Fruit fly (Drosophila melanogaster) whole organism, prepupa: ENCODE data around the gene gpp.
A peak's percentile ranks its signal among the peaks of the same experiment; 100 is the strongest.

Experiments used
- Blimp-1 ChIP-seq: fragments of 200-800 bp; sonication (Bioruptor generic); optimal IDR thresholded peaks from 3 replicates; lab custom pipeline; 2017; ENCODE audit warnings: missing biosample characterization, missing genetic modification characterization, mild to moderate bottlenecking, moderate library complexity, missing genetic modification reagents
- CG11294 ChIP-seq: fragments of 200-800 bp; sonication (Bioruptor generic); IDR thresholded peaks from 2 replicates; pipeline ENCODE4 v1.3.6; 2022; ENCODE audit warnings: missing biosample characterization, missing genetic modification characterization
- CG11762 ChIP-seq: fragments of 200-800 bp; sonication (Bioruptor generic); optimal IDR thresholded peaks from 3 replicates; lab custom pipeline; 2016; ENCODE audit warnings: missing biosample characterization, missing genetic modification characterization; ENCODE audit not compliant: insufficient read depth
- CG11902 ChIP-seq: fragments of 200-800 bp; sonication (Bioruptor generic); optimal IDR thresholded peaks from 3 replicates; lab custom pipeline; 2016; ENCODE audit warnings: missing biosample characterization, missing genetic modification characterization
- CG15336 ChIP-seq: fragments of 200-800 bp; sonication (Bioruptor generic); IDR thresholded peaks from 2 replicates; pipeline ENCODE4 v1.3.6; 2022; ENCODE audit warnings: missing biosample characterization, missing genetic modification characterization
- CG16779 ChIP-seq: fragments of 200-800 bp; sonication (Bioruptor generic); optimal IDR thresholded peaks from 3 replicates; lab custom pipeline; 2017; ENCODE audit warnings: missing biosample characterization, mild to moderate bottlenecking, missing genetic modification characterization
- CG3032 ChIP-seq: fragments of 200-800 bp; optimal IDR thresholded peaks from 2 replicates; lab custom pipeline; 2019; ENCODE audit warnings: missing biosample characterization, mild to moderate bottlenecking, missing genetic modification characterization, moderate library complexity
- CG32006 ChIP-seq: fragments of 200-800 bp; sonication (Bioruptor generic); optimal IDR thresholded peaks from 3 replicates; lab custom pipeline; 2017; ENCODE audit warnings: missing biosample characterization, mild to moderate bottlenecking, missing genetic modification characterization
- CG3919 ChIP-seq: fragments of 200-800 bp; sonication (Bioruptor generic); optimal IDR thresholded peaks from 3 replicates; lab custom pipeline; 2016; ENCODE audit warnings: missing biosample characterization, missing genetic modification characterization
- CG4318 ChIP-seq: fragments of 200-800 bp; sonication (Bioruptor generic); optimal IDR thresholded peaks from 3 replicates; lab custom pipeline; 2017; ENCODE audit warnings: missing biosample characterization, mild to moderate bottlenecking, missing genetic modification characterization
- CG6163 ChIP-seq: fragments of 200-800 bp; sonication (Bioruptor generic); IDR thresholded peaks from 3 replicates; pipeline ENCODE4 v1.3.6; 2022; ENCODE audit warnings: missing biosample characterization, missing genetic modification characterization
- CG6276 ChIP-seq: fragments of 200-800 bp; sonication (Bioruptor generic); optimal IDR thresholded peaks from 2 replicates; lab custom pipeline; 2017; ENCODE audit warnings: missing biosample characterization, mild to moderate bottlenecking, missing genetic modification characterization
- CG6792 ChIP-seq: fragments of 200-800 bp; sonication (Bioruptor generic); optimal IDR thresholded peaks from 3 replicates; lab custom pipeline; 2016; ENCODE audit warnings: missing biosample characterization, missing genetic modification characterization
- CG6808 ChIP-seq: fragments of 200-800 bp; sonication (Bioruptor generic); optimal IDR thresholded peaks from 3 replicates; lab custom pipeline; 2017; ENCODE audit warnings: missing biosample characterization, missing genetic modification characterization, mild to moderate bottlenecking, moderate library complexity, missing genetic modification reagents
- CG6854 ChIP-seq: fragments of 200-800 bp; sonication (Bioruptor generic); optimal IDR thresholded peaks from 2 replicates; lab custom pipeline; 2017; ENCODE audit warnings: missing biosample characterization, mild to moderate bottlenecking, missing genetic modification characterization
- CG7368 ChIP-seq: fragments of 200-800 bp; sonication (Bioruptor generic); optimal IDR thresholded peaks from 3 replicates; lab custom pipeline; 2016; ENCODE audit warnings: missing biosample characterization, missing genetic modification characterization
- CG8632 ChIP-seq: fragments of 200-800 bp; sonication (Bioruptor generic); optimal IDR thresholded peaks from 3 replicates; lab custom pipeline; 2016; ENCODE audit warnings: missing biosample characterization, missing genetic modification characterization
- CG9139 ChIP-seq: fragments of 200-800 bp; sonication (Bioruptor generic); optimal IDR thresholded peaks from 3 replicates; lab custom pipeline; 2017; ENCODE audit warnings: missing biosample characterization, mild to moderate bottlenecking, missing genetic modification characterization
- Eip78C ChIP-seq: fragments of 200-800 bp; sonication (Bioruptor generic); peaks from one replicate; lab custom pipeline; 2016; ENCODE audit warnings: missing biosample characterization, missing genetic modification characterization
- Eip93F ChIP-seq: fragments of 200-800 bp; sonication (Bioruptor generic); optimal IDR thresholded peaks from 2 replicates; lab custom pipeline; 2016; ENCODE audit warnings: missing biosample characterization, mild to moderate bottlenecking, missing genetic modification characterization
- Ets21C ChIP-seq: fragments of 200-800 bp; sonication (Bioruptor generic); optimal IDR thresholded peaks from 3 replicates; lab custom pipeline; 2016; ENCODE audit warnings: missing biosample characterization, missing genetic modification characterization
- Ets96B ChIP-seq: fragments of 200-800 bp; optimal IDR thresholded peaks from 2 replicates; lab custom pipeline; 2019; ENCODE audit warnings: missing biosample characterization, mild to moderate bottlenecking, missing genetic modification characterization, moderate library complexity
- Gug ChIP-seq: fragments of 200-800 bp; sonication (Bioruptor generic); IDR thresholded peaks from 2 replicates; pipeline ENCODE4 v1.3.6; 2022; ENCODE audit warnings: missing biosample characterization, missing genetic modification characterization
- Hr38 ChIP-seq: sonication (Bioruptor generic); optimal IDR thresholded peaks from 2 replicates; lab custom pipeline; 2016; ENCODE audit warnings: missing biosample characterization, missing genetic modification characterization
- Hr39 ChIP-seq: fragments of 200-800 bp; sonication (Bioruptor generic); optimal IDR thresholded peaks from 2 replicates; lab custom pipeline; 2016; ENCODE audit warnings: missing biosample characterization, missing genetic modification characterization
- Hr4 ChIP-seq: fragments of 200-800 bp; sonication (Bioruptor generic); optimal IDR thresholded peaks from 3 replicates; lab custom pipeline; 2016; ENCODE audit warnings: missing biosample characterization, missing genetic modification characterization
- OdsH ChIP-seq: fragments of 200-800 bp; sonication (Bioruptor generic); optimal IDR thresholded peaks from 3 replicates; lab custom pipeline; 2016; ENCODE audit warnings: missing biosample characterization, missing genetic modification characterization
- Smox ChIP-seq: fragments of 200-800 bp; sonication (Bioruptor generic); optimal IDR thresholded peaks from 3 replicates; lab custom pipeline; 2016; ENCODE audit warnings: missing biosample characterization, missing genetic modification characterization
- Sox102F ChIP-seq: fragments of 200-800 bp; sonication (Bioruptor generic); optimal IDR thresholded peaks from 2 replicates; lab custom pipeline; 2016; ENCODE audit warnings: missing biosample characterization, mild to moderate bottlenecking, missing genetic modification characterization
- Sox14 ChIP-seq: fragments of 200-800 bp; sonication (Bioruptor generic); optimal IDR thresholded peaks from 3 replicates; lab custom pipeline; 2016; ENCODE audit warnings: missing biosample characterization, missing genetic modification characterization
- Sox15 ChIP-seq: fragments of 200-800 bp; sonication (Bioruptor generic); optimal IDR thresholded peaks from 3 replicates; lab custom pipeline; 2016; ENCODE audit warnings: missing biosample characterization, missing genetic modification characterization
- achi ChIP-seq: fragments of 200-800 bp; sonication (Bioruptor generic); optimal IDR thresholded peaks from 3 replicates; lab custom pipeline; 2016; ENCODE audit warnings: missing biosample characterization, missing genetic modification characterization
- cyc ChIP-seq: fragments of 200-800 bp; sonication (Bioruptor generic); optimal IDR thresholded peaks from 3 replicates; lab custom pipeline; 2016; ENCODE audit warnings: missing biosample characterization, missing genetic modification characterization
- dac ChIP-seq: fragments of 200-800 bp; sonication (Bioruptor generic); optimal IDR thresholded peaks from 2 replicates; lab custom pipeline; 2017; ENCODE audit warnings: missing biosample characterization, mild to moderate bottlenecking, missing genetic modification characterization
- eg ChIP-seq: fragments of 200-800 bp; sonication (Bioruptor generic); IDR thresholded peaks from 3 replicates; pipeline ENCODE4 v1.3.6; 2022; ENCODE audit warnings: missing biosample characterization, missing genetic modification characterization
- esn ChIP-seq: fragments of 200-800 bp; sonication (Bioruptor generic); optimal IDR thresholded peaks from 2 replicates; lab custom pipeline; 2016; ENCODE audit warnings: missing biosample characterization, mild to moderate bottlenecking, missing genetic modification characterization, moderate library complexity
- fd59A ChIP-seq: fragments of 200-800 bp; sonication (Bioruptor generic); optimal IDR thresholded peaks from 2 replicates; lab custom pipeline; 2017; ENCODE audit warnings: missing biosample characterization, mild to moderate bottlenecking, missing genetic modification characterization, missing genetic modification reagents
- fd85E ChIP-seq: fragments of 200-800 bp; sonication (Bioruptor generic); optimal IDR thresholded peaks from 3 replicates; lab custom pipeline; 2016; ENCODE audit warnings: missing biosample characterization, missing genetic modification characterization
- lz ChIP-seq: fragments of 200-800 bp; sonication (Bioruptor generic); optimal IDR thresholded peaks from 3 replicates; lab custom pipeline; 2016; ENCODE audit warnings: missing biosample characterization, missing genetic modification characterization
- net ChIP-seq: fragments of 200-800 bp; sonication (Bioruptor generic); optimal IDR thresholded peaks from 3 replicates; lab custom pipeline; 2016; ENCODE audit warnings: missing biosample characterization, missing genetic modification characterization
- pdm3 ChIP-seq: fragments of 200-800 bp; sonication (Bioruptor generic); optimal IDR thresholded peaks from 3 replicates; lab custom pipeline; 2016; ENCODE audit warnings: missing biosample characterization, missing genetic modification characterization
- salr ChIP-seq, 2 experiments: fragments of 200-800 bp; sonication (Bioruptor generic); optimal IDR thresholded peaks; 3 replicates each; lab custom pipeline; 2016 to 2018; ENCODE audit warnings: missing biosample characterization in 2 of 2, missing genetic modification characterization in 2 of 2, mild to moderate bottlenecking in 1 of 2
- ss ChIP-seq, 2 experiments: fragments of 200-800 bp; sonication (Bioruptor generic); optimal IDR thresholded peaks; 2 replicates in 1 of 2; 3 replicates in 1 of 2; lab custom pipeline; 2017 to 2018; ENCODE audit warnings: mild to moderate bottlenecking in 2 of 2, missing biosample characterization in 2 of 2, missing genetic modification characterization in 2 of 2, moderate library complexity in 1 of 2
- svp ChIP-seq: fragments of 200-800 bp; sonication (Bioruptor generic); peaks from one replicate; lab custom pipeline; 2016; ENCODE audit warnings: missing biosample characterization, missing genetic modification characterization
- topi ChIP-seq: fragments of 200-800 bp; sonication (Bioruptor generic); optimal IDR thresholded peaks from 3 replicates; lab custom pipeline; 2016; ENCODE audit warnings: missing biosample characterization, missing genetic modification characterization
- vri ChIP-seq: fragments of 200-800 bp; sonication (Bioruptor generic); optimal IDR thresholded peaks from 3 replicates; lab custom pipeline; 2016; ENCODE audit warnings: missing biosample characterization, mild to moderate bottlenecking, missing genetic modification characterization

gpp gene

DNA sequence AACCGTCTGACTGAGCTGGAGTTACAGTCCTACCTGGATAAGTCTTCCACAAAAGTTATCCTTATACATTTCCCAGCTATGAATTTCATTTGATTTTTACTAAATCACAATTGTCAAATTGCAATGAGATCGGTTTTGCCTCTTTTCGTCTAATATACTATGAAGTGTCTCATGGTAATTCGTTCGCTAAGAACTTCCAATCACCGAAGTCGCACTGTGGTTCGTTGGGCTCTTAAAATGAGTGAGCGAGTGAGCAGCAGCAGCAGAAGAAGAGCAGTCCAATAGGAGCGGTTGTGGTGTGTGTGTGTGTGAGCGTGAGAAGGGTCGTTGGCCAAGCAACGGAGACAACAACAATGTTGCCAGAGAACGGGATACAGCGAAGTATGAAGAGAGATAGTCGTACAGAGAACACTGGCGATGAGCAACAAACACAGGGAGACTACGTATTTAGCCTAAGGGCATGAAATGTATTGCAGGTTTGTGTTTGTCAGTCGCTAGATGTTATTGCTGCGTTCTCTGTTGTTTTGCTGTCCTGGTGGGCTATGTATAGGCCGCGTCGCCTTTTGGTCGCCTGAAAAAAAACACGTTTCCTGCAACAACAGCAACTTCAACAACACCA, 17.4 kb downstream of the gpp start (continued):
- TF ChIP-seq ss (GFP tag; optimal IDR thresholded peaks at IDR 0.05; lab: Kevin White, UChicago) (peak; percentile 92 to 95), svp (peak; percentile 99), CG6808 (peak; percentile 93), Hr39 (GFP tag; lab: Kevin White, UChicago) (peak; percentile 98), Eip93F (GFP tag; lab: Kevin White, UChicago) (peak; percentile 91), Gug (GFP tag; lab: Robert Waterston, UW) (peak; percentile 89), dac (peak; percentile 72), CG11902 (GFP tag; lab: Kevin White, UChicago) (peak; percentile 98), CG9139 (GFP tag; lab: Kevin White, UChicago) (peak; percentile 90), CG4318 (peak; percentile 89), Sox15 (GFP tag; lab: Kevin White, UChicago) (peak; percentile 96)

DNA sequence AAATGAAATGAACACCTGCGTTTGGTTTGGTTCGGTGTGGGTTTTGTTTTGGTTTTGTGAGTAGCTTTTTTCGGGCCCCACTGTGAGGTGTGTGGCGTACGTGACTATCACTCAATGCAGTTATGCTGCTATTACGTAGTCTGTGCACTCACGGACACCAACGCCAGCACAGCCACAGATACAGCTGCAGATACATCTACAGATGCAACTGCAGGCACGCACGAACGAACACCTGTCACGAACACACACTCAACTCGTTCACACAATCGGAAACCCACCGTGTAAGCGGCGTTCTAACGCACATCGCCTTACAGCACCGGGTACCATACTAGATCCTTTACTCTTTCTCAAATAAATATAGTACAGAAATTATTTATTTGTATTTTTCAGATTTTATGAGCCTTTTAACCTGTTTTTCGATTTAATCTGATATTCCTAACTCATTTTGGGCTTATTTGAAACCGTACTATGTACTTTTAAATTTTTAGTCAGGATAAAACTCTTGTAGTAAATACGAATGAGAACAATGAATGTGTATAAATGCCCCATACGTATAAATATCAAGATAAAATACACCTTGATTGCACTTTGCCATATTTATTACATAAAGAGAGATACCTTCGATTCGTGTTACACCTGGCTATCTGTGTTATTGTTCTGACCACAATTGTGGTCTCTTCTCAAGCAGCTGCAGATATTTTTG, 18.9 kb downstream of the gpp start:
- TF ChIP-seq Blimp-1 (GFP tag; lab: Kevin White, UChicago), result no peak
- peak; percentile 37 for TF ChIP-seq net (GFP tag; lab: Kevin White, UChicago)
- peak; percentile 75 for TF ChIP-seq CG32006 (GFP tag; lab: Kevin White, UChicago)
- no peak for TF ChIP-seq Sox15 (GFP tag; lab: Kevin White, UChicago)
- peak; percentile 54 for TF ChIP-seq CG4318
- peak; percentile 14 for TF ChIP-seq CG7368 (GFP tag; lab: Kevin White, UChicago)
- no peak for TF ChIP-seq eg (GFP tag; lab: Robert Waterston, UW)
- TF ChIP-seq Ets96B (tag; lab: Kevin White, UChicago), result peak; percentile 39
- TF ChIP-seq esn (GFP tag; lab: Kevin White, UChicago), result peak; percentile 68
- TF ChIP-seq CG6163 (GFP tag; lab: Robert Waterston, UW), result peak; percentile 55; the same call in 2 of the 3 replicates
- TF ChIP-seq CG8632 (GFP tag; lab: Kevin White, UChicago), result peak; percentile 25
- TF ChIP-seq CG11762 (GFP tag; lab: Kevin White, UChicago), result peak; percentile 40
- TF ChIP-seq CG11294 (GFP tag; lab: Robert Waterston, UW), result no peak; the same call in 1 of the 2 replicates
- peak; percentile 7 for TF ChIP-seq CG3032 (tag; lab: Kevin White, UChicago)
- no peak for TF ChIP-seq fd85E (GFP tag; lab: Kevin White, UChicago)
- TF ChIP-seq CG6276 (GFP tag; lab: Kevin White, UChicago), result peak; percentile 55
- TF ChIP-seq Hr4 (GFP tag; lab: Kevin White, UChicago), result peak; percentile 52
- TF ChIP-seq CG6854 (GFP tag; lab: Kevin White, UChicago), result no peak
- TF ChIP-seq lz (GFP tag; lab: Kevin White, UChicago), result peak; percentile 53
- TF ChIP-seq CG6808, result peak; percentile 18
- peak; percentile 40 for TF ChIP-seq achi (GFP tag; lab: Kevin White, UChicago)
- peak; percentile 71 for TF ChIP-seq Sox14 (GFP tag; lab: Kevin White, UChicago)
- TF ChIP-seq ss (GFP tag; optimal IDR thresholded peaks at IDR 0.05; lab: Kevin White, UChicago), result peak in 1 of 2 experiments; percentile 29
- peak; percentile 38 for TF ChIP-seq Hr39 (GFP tag; lab: Kevin White, UChicago)
- peak; percentile 49 for TF ChIP-seq cyc (GFP tag; lab: Kevin White, UChicago)
- peak; percentile 51 for TF ChIP-seq OdsH (GFP tag; lab: Kevin White, UChicago)
- TF ChIP-seq CG15336 (GFP tag; lab: Robert Waterston, UW), result 0 out of 2 replicates have a peak, but pooled peaks have one; percentile 7
- TF ChIP-seq Eip78C, result peak; percentile 82
- peak; percentile 38 for TF ChIP-seq CG6792 (GFP tag; lab: Kevin White, UChicago)
- TF ChIP-seq pdm3 (GFP tag; lab: Kevin White, UChicago), result peak; percentile 37
- no peak for TF ChIP-seq fd59A
- TF ChIP-seq CG3919 (GFP tag; lab: Kevin White, UChicago), result peak; percentile 35
- TF ChIP-seq dac, result no peak
- peak; percentile 56 for TF ChIP-seq Sox102F (GFP tag; lab: Kevin White, UChicago)
- TF ChIP-seq vri (GFP tag; lab: Kevin White, UChicago), result peak; percentile 46
- no peak for TF ChIP-seq Hr38
- TF ChIP-seq salr (GFP tag; optimal IDR thresholded peaks at IDR 0.05; lab: Kevin White, UChicago), result peak in 1 of 2 experiments; percentile 74
- TF ChIP-seq CG16779 (tag; lab: Kevin White, UChicago), result peak; percentile 37
- peak; percentile 54 for TF ChIP-seq Smox
- TF ChIP-seq Ets21C, result peak; percentile 40
- peak; percentile 64 for TF ChIP-seq svp
- TF ChIP-seq CG9139 (GFP tag; lab: Kevin White, UChicago), result no peak
- TF ChIP-seq topi (GFP tag; lab: Kevin White, UChicago), result peak; percentile 63
- no peak for TF ChIP-seq Eip93F (GFP tag; lab: Kevin White, UChicago)
